Fruit fly (Drosophila melanogaster) whole organism, prepupa: ENCODE data around the gene CG6709.
A peak's percentile ranks its signal among the peaks of the same experiment; 100 is the strongest.

Source experiments
- Blimp-1 ChIP-seq: fragments of 200-800 bp; sonication (Bioruptor generic); optimal IDR thresholded peaks from 3 replicates; lab custom pipeline; 2017; ENCODE audit warnings: missing biosample characterization, missing genetic modification characterization, mild to moderate bottlenecking, moderate library complexity, missing genetic modification reagents
- CG11294 ChIP-seq: fragments of 200-800 bp; sonication (Bioruptor generic); IDR thresholded peaks from 2 replicates; pipeline ENCODE4 v1.3.6; 2022; ENCODE audit warnings: missing biosample characterization, missing genetic modification characterization
- CG15336 ChIP-seq: fragments of 200-800 bp; sonication (Bioruptor generic); IDR thresholded peaks from 2 replicates; pipeline ENCODE4 v1.3.6; 2022; ENCODE audit warnings: missing biosample characterization, missing genetic modification characterization
- CG1621 ChIP-seq: fragments of 200-800 bp; sonication (Bioruptor generic); optimal IDR thresholded peaks from 3 replicates; lab custom pipeline; 2018; ENCODE audit warnings: missing biosample characterization, mild to moderate bottlenecking, missing genetic modification characterization
- CG16779 ChIP-seq: fragments of 200-800 bp; sonication (Bioruptor generic); optimal IDR thresholded peaks from 3 replicates; lab custom pipeline; 2017; ENCODE audit warnings: missing biosample characterization, mild to moderate bottlenecking, missing genetic modification characterization
- CG31627 ChIP-seq: fragments of 200-800 bp; sonication (Bioruptor generic); optimal IDR thresholded peaks from 3 replicates; lab custom pipeline; 2016; ENCODE audit warnings: missing biosample characterization, missing genetic modification characterization
- CG32006 ChIP-seq: fragments of 200-800 bp; sonication (Bioruptor generic); optimal IDR thresholded peaks from 3 replicates; lab custom pipeline; 2017; ENCODE audit warnings: missing biosample characterization, mild to moderate bottlenecking, missing genetic modification characterization
- CG34406 ChIP-seq: fragments of 200-800 bp; sonication (Bioruptor generic); optimal IDR thresholded peaks from 3 replicates; lab custom pipeline; 2016; ENCODE audit warnings: missing biosample characterization, missing genetic modification characterization
- CG3919 ChIP-seq: fragments of 200-800 bp; sonication (Bioruptor generic); optimal IDR thresholded peaks from 3 replicates; lab custom pipeline; 2016; ENCODE audit warnings: missing biosample characterization, missing genetic modification characterization
- CG6163 ChIP-seq: fragments of 200-800 bp; sonication (Bioruptor generic); IDR thresholded peaks from 3 replicates; pipeline ENCODE4 v1.3.6; 2022; ENCODE audit warnings: missing biosample characterization, missing genetic modification characterization
- CG6276 ChIP-seq: fragments of 200-800 bp; sonication (Bioruptor generic); optimal IDR thresholded peaks from 2 replicates; lab custom pipeline; 2017; ENCODE audit warnings: missing biosample characterization, mild to moderate bottlenecking, missing genetic modification characterization
- CG6792 ChIP-seq: fragments of 200-800 bp; sonication (Bioruptor generic); optimal IDR thresholded peaks from 3 replicates; lab custom pipeline; 2016; ENCODE audit warnings: missing biosample characterization, missing genetic modification characterization
- CG6808 ChIP-seq: fragments of 200-800 bp; sonication (Bioruptor generic); optimal IDR thresholded peaks from 3 replicates; lab custom pipeline; 2017; ENCODE audit warnings: missing biosample characterization, missing genetic modification characterization, mild to moderate bottlenecking, moderate library complexity, missing genetic modification reagents
- CG6854 ChIP-seq: fragments of 200-800 bp; sonication (Bioruptor generic); optimal IDR thresholded peaks from 2 replicates; lab custom pipeline; 2017; ENCODE audit warnings: missing biosample characterization, mild to moderate bottlenecking, missing genetic modification characterization
- CG7368 ChIP-seq: fragments of 200-800 bp; sonication (Bioruptor generic); optimal IDR thresholded peaks from 3 replicates; lab custom pipeline; 2016; ENCODE audit warnings: missing biosample characterization, missing genetic modification characterization
- CG8632 ChIP-seq: fragments of 200-800 bp; sonication (Bioruptor generic); optimal IDR thresholded peaks from 3 replicates; lab custom pipeline; 2016; ENCODE audit warnings: missing biosample characterization, missing genetic modification characterization
- CG9139 ChIP-seq: fragments of 200-800 bp; sonication (Bioruptor generic); optimal IDR thresholded peaks from 3 replicates; lab custom pipeline; 2017; ENCODE audit warnings: missing biosample characterization, mild to moderate bottlenecking, missing genetic modification characterization
- Eip75B ChIP-seq: fragments of 200-800 bp; sonication (Bioruptor generic); optimal IDR thresholded peaks from 3 replicates; lab custom pipeline; 2016; ENCODE audit warnings: missing biosample characterization, missing genetic modification characterization
- Eip78C ChIP-seq: fragments of 200-800 bp; sonication (Bioruptor generic); peaks from one replicate; lab custom pipeline; 2016; ENCODE audit warnings: missing biosample characterization, missing genetic modification characterization
- Eip93F ChIP-seq: fragments of 200-800 bp; sonication (Bioruptor generic); optimal IDR thresholded peaks from 2 replicates; lab custom pipeline; 2016; ENCODE audit warnings: missing biosample characterization, mild to moderate bottlenecking, missing genetic modification characterization
- Ets96B ChIP-seq: fragments of 200-800 bp; optimal IDR thresholded peaks from 2 replicates; lab custom pipeline; 2019; ENCODE audit warnings: missing biosample characterization, mild to moderate bottlenecking, missing genetic modification characterization, moderate library complexity
- Hr38 ChIP-seq: sonication (Bioruptor generic); optimal IDR thresholded peaks from 2 replicates; lab custom pipeline; 2016; ENCODE audit warnings: missing biosample characterization, missing genetic modification characterization
- Smox ChIP-seq: fragments of 200-800 bp; sonication (Bioruptor generic); optimal IDR thresholded peaks from 3 replicates; lab custom pipeline; 2016; ENCODE audit warnings: missing biosample characterization, missing genetic modification characterization
- Sox14 ChIP-seq: fragments of 200-800 bp; sonication (Bioruptor generic); optimal IDR thresholded peaks from 3 replicates; lab custom pipeline; 2016; ENCODE audit warnings: missing biosample characterization, missing genetic modification characterization
- achi ChIP-seq: fragments of 200-800 bp; sonication (Bioruptor generic); optimal IDR thresholded peaks from 3 replicates; lab custom pipeline; 2016; ENCODE audit warnings: missing biosample characterization, missing genetic modification characterization
- acj6 ChIP-seq: fragments of 200-800 bp; sonication (Bioruptor generic); optimal IDR thresholded peaks from 3 replicates; lab custom pipeline; 2016; ENCODE audit warnings: missing biosample characterization, missing genetic modification characterization
- cyc ChIP-seq: fragments of 200-800 bp; sonication (Bioruptor generic); optimal IDR thresholded peaks from 3 replicates; lab custom pipeline; 2016; ENCODE audit warnings: missing biosample characterization, missing genetic modification characterization
- dsx ChIP-seq: fragments of 200-800 bp; optimal IDR thresholded peaks from 3 replicates; lab custom pipeline; 2019; ENCODE audit warnings: missing biosample characterization, mild to moderate bottlenecking, missing genetic modification characterization, moderate library complexity; ENCODE audit not compliant: poor library complexity, severe bottlenecking
- eg ChIP-seq: fragments of 200-800 bp; sonication (Bioruptor generic); IDR thresholded peaks from 3 replicates; pipeline ENCODE4 v1.3.6; 2022; ENCODE audit warnings: missing biosample characterization, missing genetic modification characterization
- esn ChIP-seq: fragments of 200-800 bp; sonication (Bioruptor generic); optimal IDR thresholded peaks from 2 replicates; lab custom pipeline; 2016; ENCODE audit warnings: missing biosample characterization, mild to moderate bottlenecking, missing genetic modification characterization, moderate library complexity
- fkh ChIP-seq: fragments of 200-800 bp; sonication (Bioruptor generic); optimal IDR thresholded peaks from 3 replicates; lab custom pipeline; 2017; ENCODE audit warnings: missing biosample characterization, mild to moderate bottlenecking, missing genetic modification characterization, moderate library complexity
- lz ChIP-seq: fragments of 200-800 bp; sonication (Bioruptor generic); optimal IDR thresholded peaks from 3 replicates; lab custom pipeline; 2016; ENCODE audit warnings: missing biosample characterization, missing genetic modification characterization
- salr ChIP-seq, 2 experiments: fragments of 200-800 bp; sonication (Bioruptor generic); optimal IDR thresholded peaks; 3 replicates each; lab custom pipeline; 2016 to 2018; ENCODE audit warnings: missing biosample characterization in 2 of 2, missing genetic modification characterization in 2 of 2, mild to moderate bottlenecking in 1 of 2
- ss ChIP-seq, 2 experiments: fragments of 200-800 bp; sonication (Bioruptor generic); optimal IDR thresholded peaks; 2 replicates in 1 of 2; 3 replicates in 1 of 2; lab custom pipeline; 2017 to 2018; ENCODE audit warnings: mild to moderate bottlenecking in 2 of 2, missing biosample characterization in 2 of 2, missing genetic modification characterization in 2 of 2, moderate library complexity in 1 of 2
- svp ChIP-seq: fragments of 200-800 bp; sonication (Bioruptor generic); peaks from one replicate; lab custom pipeline; 2016; ENCODE audit warnings: missing biosample characterization, missing genetic modification characterization
- vri ChIP-seq: fragments of 200-800 bp; sonication (Bioruptor generic); optimal IDR thresholded peaks from 3 replicates; lab custom pipeline; 2016; ENCODE audit warnings: missing biosample characterization, mild to moderate bottlenecking, missing genetic modification characterization

Gene CG6709

DNA sequence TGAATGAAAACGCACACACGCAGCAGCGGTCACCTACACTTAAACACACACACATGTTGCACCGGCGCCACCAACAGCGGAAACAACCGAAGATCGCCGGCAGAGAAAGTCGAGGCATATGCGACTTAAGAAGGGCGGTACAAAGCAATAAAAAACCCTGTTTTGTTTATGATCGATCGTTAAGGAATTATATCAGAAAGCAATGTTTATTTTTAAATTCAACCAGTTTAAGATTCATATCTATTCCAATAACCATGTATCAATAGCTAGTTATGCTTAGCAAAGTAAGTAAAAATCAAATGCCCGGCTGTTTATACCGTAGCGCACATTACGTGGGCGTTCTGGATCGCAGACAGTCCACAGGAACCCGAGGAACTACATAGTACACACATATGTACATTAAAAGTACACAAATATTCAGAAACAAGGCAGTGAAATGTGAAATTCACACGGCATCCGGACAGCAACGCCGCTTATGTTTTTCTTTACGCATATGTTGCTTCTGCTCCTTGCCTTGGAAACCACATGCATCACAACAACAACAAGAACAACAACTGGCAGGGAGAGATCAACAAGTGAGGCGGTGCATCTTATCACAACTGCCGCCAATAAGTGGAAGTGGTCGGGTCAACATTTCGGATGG lies 38.6 kb downstream of the CG6709 start (continued):
- TF ChIP-seq CG8632 (GFP tag; lab: Kevin White, UChicago) (peak; percentile 85), CG6854 (GFP tag; lab: Kevin White, UChicago) (peak; percentile 94), Smox (GFP tag; lab: Kevin White, UChicago) (peak; percentile 93), CG6792 (GFP tag; lab: Kevin White, UChicago) (peak; percentile 92), Hr38 (GFP tag; lab: Kevin White, UChicago) (no peak), CG6808 (GFP tag; lab: Kevin White, UChicago) (peak; percentile 95), Eip78C (GFP tag; lab: Kevin White, UChicago) (peak; percentile 99), Blimp-1 (GFP tag; lab: Kevin White, UChicago) (peak; percentile 98), CG1621 (peak; percentile 88)
- TF ChIP-seq, all 60 proteins: peak for 59

DNA sequence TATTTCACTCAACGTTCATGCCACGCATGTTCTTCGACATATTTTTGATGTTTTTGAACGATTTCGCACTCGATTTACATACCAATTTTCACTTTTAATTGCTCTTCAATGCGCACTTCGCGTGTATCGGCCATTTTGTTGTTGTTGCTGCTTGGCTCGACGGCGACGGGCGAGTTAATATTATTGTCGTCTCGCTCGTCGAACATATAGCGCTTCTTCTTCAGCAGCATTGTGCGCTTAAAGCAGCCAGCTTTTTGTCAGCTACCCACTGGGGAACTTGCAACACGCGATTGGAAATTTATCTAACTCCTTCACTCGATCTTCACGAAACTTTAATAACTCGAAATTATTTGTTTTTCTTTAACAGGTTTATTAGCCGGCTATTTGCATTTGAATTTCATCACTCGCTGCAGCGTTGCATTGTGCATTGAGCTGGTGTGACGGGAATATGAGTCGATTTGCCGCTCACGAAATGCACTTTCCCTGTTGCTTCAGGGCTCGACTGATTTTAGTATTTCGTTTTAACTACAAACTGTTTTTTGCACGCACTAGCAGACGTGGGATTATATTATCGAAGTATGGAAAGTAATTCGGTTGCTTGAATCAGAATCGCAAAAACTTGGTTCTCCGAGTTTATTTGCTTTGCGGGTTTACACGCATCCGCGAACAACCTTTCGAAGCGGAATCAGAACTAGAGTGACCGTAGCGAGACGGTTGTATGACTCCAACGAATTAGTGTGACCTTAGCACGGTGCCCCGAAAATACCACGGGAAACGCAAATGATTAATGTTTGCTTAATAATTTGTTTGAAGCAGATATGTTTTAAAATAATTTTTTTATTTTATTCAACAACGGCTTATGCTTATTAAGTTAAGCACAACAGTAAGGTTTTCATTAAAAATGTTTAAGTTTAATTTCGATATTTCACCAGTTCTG lies 39.7 kb downstream of the CG6709 start, which contains the start of gene RasGAP1:
Gene RasGAP1, minus strand, starts transcription at position 703 of the 937 bp plus-strand sequence.
- TF ChIP-seq CG32006 (no peak), CG6276 (peak; percentile 84), CG6854 (GFP tag; lab: Kevin White, UChicago) (peak; percentile 17), CG6163 (GFP tag; lab: Robert Waterston, UW) (no peak; the same call in 2 of the 3 replicates), fkh (GFP tag; lab: Kevin White, UChicago) (peak; percentile 79), lz (GFP tag; lab: Kevin White, UChicago) (peak; percentile 17), CG9139 (GFP tag; lab: Kevin White, UChicago) (no peak), Ets96B (tag; lab: Kevin White, UChicago) (no peak), eg (GFP tag; lab: Robert Waterston, UW) (0 out of 3 replicates have a peak, but pooled peaks have one; percentile 10), svp (GFP tag; lab: Kevin White, UChicago) (peak; percentile 50), CG15336 (GFP tag; lab: Robert Waterston, UW) (0 out of 2 replicates have a peak, but pooled peaks have one; percentile 8), Sox14 (GFP tag; lab: Kevin White, UChicago) (peak; percentile 25), achi (no peak), Blimp-1 (GFP tag; lab: Kevin White, UChicago) (peak; percentile 67), CG31627 (GFP tag; lab: Kevin White, UChicago) (peak; percentile 11), cyc (GFP tag; lab: Kevin White, UChicago) (no peak), Eip78C (GFP tag; lab: Kevin White, UChicago) (peak; percentile 61), acj6 (no peak)
- TF ChIP-seq, all 60 proteins: peak for 11

DNA sequence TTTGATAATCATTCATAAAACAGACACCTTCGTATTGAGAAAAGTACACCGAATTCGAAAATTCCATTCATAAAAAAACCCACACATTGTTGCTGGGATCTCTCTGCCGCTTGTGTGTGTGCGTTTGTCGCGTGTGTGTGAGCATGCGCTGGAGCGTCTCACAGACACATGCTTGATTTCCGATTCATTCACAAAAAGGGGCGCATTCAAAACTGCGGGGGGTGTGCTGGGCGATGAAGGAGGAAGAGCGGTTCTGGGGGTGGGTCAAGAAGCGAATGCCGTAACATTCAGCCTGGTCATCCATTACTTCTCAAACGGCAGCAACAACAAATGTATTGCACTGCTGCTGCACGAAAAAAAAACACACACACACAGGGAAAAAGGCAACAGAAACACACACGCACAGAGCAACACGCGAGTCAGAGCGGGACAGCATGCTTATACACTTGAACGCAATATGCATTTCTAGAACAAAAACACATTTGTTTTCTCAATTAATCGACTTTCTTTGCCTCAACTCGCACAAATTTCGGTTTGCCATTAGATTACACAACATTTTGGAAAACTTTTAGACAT lies 40.6 kb downstream of the CG6709 start:
- TF ChIP-seq CG8632 (GFP tag; lab: Kevin White, UChicago), result no peak
- peak; percentile 95 for TF ChIP-seq dsx (GFP tag; lab: Kevin White, UChicago)
- peak; percentile 56 for TF ChIP-seq CG16779 (tag; lab: Kevin White, UChicago)
- TF ChIP-seq Eip93F (GFP tag; lab: Kevin White, UChicago), result no peak
- TF ChIP-seq vri (GFP tag; lab: Kevin White, UChicago), result peak; percentile 82
- peak; percentile 62 for TF ChIP-seq Sox14 (GFP tag; lab: Kevin White, UChicago)
- TF ChIP-seq salr (GFP tag; optimal IDR thresholded peaks at IDR 0.05; lab: Kevin White, UChicago), result peak in 1 of 2 experiments; percentile 7
- TF ChIP-seq CG34406, result no peak
- TF ChIP-seq svp (GFP tag; lab: Kevin White, UChicago), result peak; percentile 72
- peak; percentile 66 for TF ChIP-seq CG6163 (GFP tag; lab: Robert Waterston, UW)
- peak; percentile 14 for TF ChIP-seq fkh (GFP tag; lab: Kevin White, UChicago)
- peak; percentile 1 for TF ChIP-seq Ets96B (tag; lab: Kevin White, UChicago)
- peak; percentile 44; the same call in 1 of the 3 replicates for TF ChIP-seq eg (GFP tag; lab: Robert Waterston, UW)
- TF ChIP-seq CG11294 (GFP tag; lab: Robert Waterston, UW), result no peak
- peak; percentile 42 for TF ChIP-seq CG3919 (GFP tag; lab: Kevin White, UChicago)
- peak; percentile 14 for TF ChIP-seq CG7368 (GFP tag; lab: Kevin White, UChicago)
- peak; percentile 30 to 40 for TF ChIP-seq ss (GFP tag; optimal IDR thresholded peaks at IDR 0.05; lab: Kevin White, UChicago)
- TF ChIP-seq esn (GFP tag; lab: Kevin White, UChicago), result no peak
- peak; percentile 1 for TF ChIP-seq CG6276
- TF ChIP-seq Eip75B, result peak; percentile 37
